Fruit fly (Drosophila melanogaster): Measurements from ENCODE around the gene CG15628.

DNA sequence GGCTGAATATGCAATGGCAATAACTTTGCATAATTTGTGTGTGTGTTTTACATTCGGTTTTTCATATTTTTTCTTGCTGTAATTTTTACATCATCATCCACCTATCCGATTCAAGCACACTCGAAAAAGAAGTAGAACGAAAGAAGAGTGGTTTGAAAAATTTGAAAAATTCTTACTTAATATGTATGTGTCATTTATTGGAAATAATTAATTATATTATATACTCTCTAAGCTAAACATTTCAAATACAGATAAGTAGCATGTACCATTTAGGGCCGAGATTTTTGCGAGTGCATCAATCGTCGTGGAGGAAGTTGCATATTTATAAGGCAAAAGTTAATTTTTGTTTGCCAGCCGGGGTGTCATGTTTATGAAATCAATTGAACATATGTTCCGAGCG is 15.5 kb upstream of the CG15628 start:
- TF ChIP-seq woc (GFP tag; optimal IDR thresholded peaks at IDR 0.05), result no peak
- TF ChIP-seq dsf (GFP tag; optimal IDR thresholded peaks at IDR 0.05; ENCODE audit: borderline replicate concordance), result no peak
- TF ChIP-seq Dfd (GFP tag; optimal IDR thresholded peaks at IDR 0.05), result no peak
- no peak for TF ChIP-seq sage (GFP tag; optimal IDR thresholded peaks at IDR 0.05)
- TF ChIP-seq br (GFP tag; optimal IDR thresholded peaks at IDR 0.05), result no peak
- no peak for TF ChIP-seq HLH106 (tag; optimal IDR thresholded peaks at IDR 0.05)
- no peak for TF ChIP-seq pan (optimal IDR thresholded peaks at IDR 0.05)
- TF ChIP-seq jim (GFP tag; optimal IDR thresholded peaks at IDR 0.05), result no peak
- TF ChIP-seq CrebA (GFP tag; optimal IDR thresholded peaks at IDR 0.05; ENCODE audit: borderline replicate concordance), result no peak
- no peak for TF ChIP-seq Myc (optimal IDR thresholded peaks at IDR 0.05)
- TF ChIP-seq Abd-B (GFP tag; optimal IDR thresholded peaks at IDR 0.05), result no peak
- TF ChIP-seq foxo (GFP tag; optimal IDR thresholded peaks at IDR 0.05), result no peak
- TF ChIP-seq Jra (GFP tag; optimal IDR thresholded peaks at IDR 0.05), result no peak
